Worm (Caenorhabditis elegans) whole organism, L1 larva: Measurements from ENCODE around the gene C14C11.7.

Experiments used
- blmp-1 ChIP-seq: fragments of 150-350 bp; optimal IDR thresholded peaks from 2 replicates; lab custom pipeline; 2014; ENCODE audit warnings: missing biosample characterization, missing genetic modification characterization
- ets-5 ChIP-seq: fragments of 200-800 bp; sonication (Bioruptor generic); IDR thresholded peaks from 2 replicates; pipeline ENCODE4 v1.3.6; 2022; ENCODE audit warnings: missing genetic modification characterization, missing compliant biosample characterization
- mab-9 ChIP-seq: fragments of 200-800 bp; sonication (Bioruptor generic); IDR thresholded peaks from 2 replicates; pipeline ENCODE4 v1.3.6; 2022; ENCODE audit warnings: missing genetic modification reagents, missing genetic modification characterization, missing compliant biosample characterization
- nhr-237 ChIP-seq: fragments of 150-350 bp; optimal IDR thresholded peaks from 2 replicates; lab custom pipeline; 2014; ENCODE audit warnings: missing biosample characterization, missing genetic modification characterization
- nhr-47 ChIP-seq: sonication (generic microtip); optimal IDR thresholded peaks from 2 replicates; lab custom pipeline; 2016; ENCODE audit warnings: mild to moderate bottlenecking, missing genetic modification characterization, moderate library complexity, missing compliant biosample characterization
- nhr-76 ChIP-seq: sonication (generic microtip); optimal IDR thresholded peaks from 2 replicates; lab custom pipeline; 2017; ENCODE audit warnings: missing biosample characterization, missing genetic modification characterization
- skn-1 ChIP-seq: fragments of 150-350 bp; optimal IDR thresholded peaks from 2 replicates; lab custom pipeline; 2014; ENCODE audit warnings: missing biosample characterization, missing genetic modification characterization
- snpc-4 ChIP-seq: fragments of 150-350 bp; optimal IDR thresholded peaks from 2 replicates; lab custom pipeline; 2014; ENCODE audit warnings: missing biosample characterization, missing genetic modification characterization
- zag-1 ChIP-seq: fragments of 150-350 bp; optimal IDR thresholded peaks from 2 replicates; lab custom pipeline; 2014; ENCODE audit warnings: missing biosample characterization, missing genetic modification characterization
- ztf-11 ChIP-seq, 2 experiments: sonication (generic microtip); optimal IDR thresholded peaks; 2 replicates each; lab custom pipeline; 2016 to 2017; ENCODE audit warnings: missing genetic modification characterization in 2 of 2, missing biosample characterization in 1 of 2, missing compliant biosample characterization in 1 of 2

DNA sequence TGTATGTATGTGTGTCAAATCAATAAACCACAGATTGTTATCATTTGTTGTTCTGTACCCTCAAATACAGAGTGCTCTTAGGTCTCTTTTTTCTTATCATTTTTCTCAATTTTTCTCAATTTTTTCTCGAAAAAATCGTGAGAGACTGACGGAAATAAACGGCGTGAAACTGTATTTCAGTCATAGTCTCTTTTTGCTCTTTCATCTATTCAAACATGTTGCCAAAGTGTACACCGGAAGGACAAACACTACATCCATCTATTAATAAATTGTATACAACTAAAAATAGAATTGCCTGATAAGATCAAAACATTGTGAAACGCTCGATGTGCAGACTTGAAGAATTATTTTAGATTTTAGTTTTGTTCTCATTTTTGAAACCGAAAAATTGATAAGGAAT is 31.4 kb downstream of the C14C11.7 start:
- TF ChIP-seq nhr-47 (tag; lab: Kevin White, UChicago), result no peak
- TF ChIP-seq snpc-4 (tag; lab: Kevin White, UChicago), result no peak
- TF ChIP-seq mab-9, result no peak
- no peak for TF ChIP-seq nhr-76 (tag; lab: Kevin White, UChicago)
- no peak for TF ChIP-seq zag-1 (tag; lab: Kevin White, UChicago)
- TF ChIP-seq ztf-11 (tag; optimal IDR thresholded peaks at IDR 0.05; lab: Kevin White, UChicago), result no peak
- TF ChIP-seq ets-5 (GFP tag; lab: Robert Waterston, UW), result no peak
- no peak for TF ChIP-seq blmp-1
- no peak for TF ChIP-seq nhr-237 (tag; lab: Kevin White, UChicago)
- TF ChIP-seq skn-1 (tag; lab: Kevin White, UChicago), result no peak
